Worm (Caenorhabditis elegans) whole organism, L4 larva: Measurements from ENCODE around the gene clec-238.

Experiments used
- hlh-30 ChIP-seq: sonication (generic microtip); optimal IDR thresholded peaks from 2 replicates; lab custom pipeline; 2017; ENCODE audit warnings: antibody characterized with exemption, mild to moderate bottlenecking, missing genetic modification characterization, missing compliant biosample characterization; ENCODE audit not compliant: insufficient read depth
- lin-15B ChIP-seq: fragments of 150-350 bp; sonication (generic microtip); optimal IDR thresholded peaks from 3 replicates; lab custom pipeline; 2014; ENCODE audit warnings: missing biosample characterization, missing genetic modification characterization
- nhr-28 ChIP-seq: fragments of 150-350 bp; optimal IDR thresholded peaks from 2 replicates; lab custom pipeline; 2014; ENCODE audit warnings: missing biosample characterization, missing genetic modification characterization

- no peak for TF ChIP-seq hlh-30 (tag; lab: Kevin White, UChicago)
- TF ChIP-seq nhr-28 (tag; lab: Kevin White, UChicago): peak; percentile 49
- no peak for TF ChIP-seq lin-15B (tag; lab: Kevin White, UChicago)
These were observed 40.3 kb upstream of the clec-238 start for ce11 chrV:16911294-16911693.
